Worm (Caenorhabditis elegans): Measurements from ENCODE around the gene tub-1.

- TF ChIP-seq him-1 (tag; optimal IDR thresholded peaks at IDR 0.05) (no peak), dao-5 (tag; optimal IDR thresholded peaks at IDR 0.05) (no peak), W03F9.2 (tag; optimal IDR thresholded peaks at IDR 0.05) (no peak)
These were observed 37.2 kb upstream of the tub-1 start for ce11 chrII:8193922-8194321.

All from whole organism, L4/young adult.